Worm (Caenorhabditis elegans): Measurements from ENCODE around the gene C33D3.5.

ce11 chrX:10463542-10463941 lies 27.6 kb upstream of the C33D3.5 start, which contains the start of gene C39B10.1:
- TF ChIP-seq W03F9.2 (tag; optimal IDR thresholded peaks at IDR 0.05) (no peak), him-1 (tag; optimal IDR thresholded peaks at IDR 0.05) (no peak)

All from whole organism, L4/young adult.